Fruit fly (Drosophila melanogaster) whole organism, embryonic: ENCODE measurements around the gene Cyp4ac3.

Source experiments
- Asciz ChIP-seq: fragments of 200-800 bp; sonication (Bioruptor generic); optimal IDR thresholded peaks from 2 replicates; lab custom pipeline; 2017; ENCODE audit warnings: missing biosample characterization, mild to moderate bottlenecking, missing genetic modification characterization, missing genetic modification reagents
- Awh ChIP-seq: fragments of 200-800 bp; sonication (Bioruptor generic); IDR thresholded peaks from 2 replicates; pipeline ENCODE4, ENCODE4 v1.3.6; 2022; ENCODE audit warnings: missing biosample characterization, missing genetic modification characterization
- BtbVII ChIP-seq: fragments of 200-800 bp; sonication (Bioruptor generic); optimal IDR thresholded peaks from 3 replicates; lab custom pipeline; 2017; ENCODE audit warnings: missing biosample characterization, mild to moderate bottlenecking, missing genetic modification characterization
- Bteb2 ChIP-seq: fragments of 200-800 bp; sonication (Bioruptor generic); optimal IDR thresholded peaks from 2 replicates; lab custom pipeline; 2016; ENCODE audit warnings: missing biosample characterization, missing genetic modification characterization
- CG10209 ChIP-seq: fragments of 200-800 bp; sonication (Bioruptor generic); optimal IDR thresholded peaks from 3 replicates; lab custom pipeline; 2017; ENCODE audit warnings: missing biosample characterization, mild to moderate bottlenecking, missing genetic modification characterization, missing genetic modification reagents
- CG12391 ChIP-seq: fragments of 200-800 bp; sonication (Bioruptor generic); optimal IDR thresholded peaks from 3 replicates; lab custom pipeline; 2018; ENCODE audit warnings: missing biosample characterization, mild to moderate bottlenecking, missing genetic modification characterization, moderate library complexity
- CG12769 ChIP-seq: fragments of 200-800 bp; sonication (Bioruptor generic); optimal IDR thresholded peaks from 2 replicates; lab custom pipeline; 2019; ENCODE audit warnings: missing biosample characterization, mild to moderate bottlenecking, missing genetic modification characterization, moderate library complexity
- CG13123 ChIP-seq: fragments of 200-800 bp; sonication (Bioruptor generic); optimal IDR thresholded peaks from 2 replicates; lab custom pipeline; 2016; ENCODE audit warnings: missing biosample characterization, missing genetic modification characterization
- CG1529 ChIP-seq: fragments of 200-800 bp; sonication (Bioruptor generic); optimal IDR thresholded peaks from 3 replicates; lab custom pipeline; 2018; ENCODE audit warnings: missing biosample characterization, missing genetic modification characterization
- CG15514 ChIP-seq: fragments of 200-800 bp; sonication (Bioruptor generic); optimal IDR thresholded peaks from 3 replicates; lab custom pipeline; 2017; ENCODE audit warnings: missing biosample characterization, missing genetic modification characterization, mild to moderate bottlenecking, moderate library complexity, missing genetic modification reagents
- CG17186 ChIP-seq: fragments of 200-800 bp; sonication (Bioruptor generic); optimal IDR thresholded peaks from 3 replicates; lab custom pipeline; 2017; ENCODE audit warnings: missing biosample characterization, missing genetic modification reagents, missing genetic modification characterization
- CG18011 ChIP-seq: fragments of 200-800 bp; sonication (Bioruptor generic); optimal IDR thresholded peaks from 2 replicates; lab custom pipeline; 2017; ENCODE audit warnings: missing biosample characterization, missing genetic modification characterization, mild to moderate bottlenecking, moderate library complexity, missing genotype
- CG2129 ChIP-seq: fragments of 200-800 bp; sonication (Bioruptor generic); IDR thresholded peaks from 2 replicates; pipeline ENCODE4 v1.3.6; 2022; ENCODE audit warnings: missing biosample characterization, missing genetic modification characterization; ENCODE audit not compliant: partially characterized antibody
- CG31388 ChIP-seq: fragments of 200-800 bp; sonication (Bioruptor generic); optimal IDR thresholded peaks from 2 replicates; lab custom pipeline; 2016; ENCODE audit warnings: missing biosample characterization, missing genetic modification characterization
- CG34376 ChIP-seq: fragments of 200-800 bp; sonication (Bioruptor generic); optimal IDR thresholded peaks from 2 replicates; lab custom pipeline; 2018; ENCODE audit warnings: missing biosample characterization, mild to moderate bottlenecking, missing genetic modification characterization
- CG6175 ChIP-seq: fragments of 200-800 bp; sonication (Bioruptor generic); IDR thresholded peaks from 3 replicates; pipeline ENCODE4 v1.3.6; 2022; ENCODE audit warnings: missing biosample characterization, missing genetic modification characterization
- CG6254 ChIP-seq: fragments of 200-800 bp; sonication (Bioruptor generic); optimal IDR thresholded peaks from 3 replicates; lab custom pipeline; 2017; ENCODE audit warnings: mild to moderate bottlenecking, missing biosample characterization, missing genetic modification reagents, missing genetic modification characterization
- CG8944 ChIP-seq: fragments of 200-800 bp; sonication (Bioruptor generic); optimal IDR thresholded peaks from 3 replicates; lab custom pipeline; 2016; ENCODE audit warnings: missing biosample characterization, missing genetic modification characterization
- CHES-1-like ChIP-seq: fragments of 200-800 bp; sonication (Bioruptor generic); optimal IDR thresholded peaks from 2 replicates; lab custom pipeline; 2016; ENCODE audit warnings: missing biosample characterization, missing genetic modification characterization
- Dbx ChIP-seq: fragments of 200-800 bp; sonication (Bioruptor generic); IDR thresholded peaks from 3 replicates; pipeline ENCODE4 v1.3.6; 2022; ENCODE audit warnings: missing biosample characterization, missing genetic modification characterization
- Doc2 ChIP-seq: fragments of 200-800 bp; sonication (Bioruptor generic); IDR thresholded peaks from 2 replicates; pipeline ENCODE4 v1.3.6; 2022; ENCODE audit warnings: missing biosample characterization, missing genetic modification characterization
- Gug ChIP-seq: fragments of 200-800 bp; sonication (Bioruptor generic); IDR thresholded peaks from 4 replicates; pipeline ENCODE4 v1.3.6; 2022; ENCODE audit warnings: missing biosample characterization, missing genetic modification characterization
- Hand ChIP-seq: fragments of 200-800 bp; sonication (Bioruptor generic); optimal IDR thresholded peaks from 2 replicates; lab custom pipeline; 2017; ENCODE audit warnings: mild to moderate bottlenecking, missing biosample characterization, missing genetic modification reagents, missing genetic modification characterization
- Lim3 ChIP-seq: fragments of 200-800 bp; sonication (Bioruptor generic); IDR thresholded peaks from 2 replicates; pipeline ENCODE4 v1.3.6; 2022; ENCODE audit warnings: missing biosample characterization, missing genetic modification characterization
- Myb ChIP-seq: fragments of 200-800 bp; sonication (Bioruptor generic); optimal IDR thresholded peaks from 2 replicates; lab custom pipeline; 2016; ENCODE audit warnings: missing biosample characterization, missing genetic modification characterization
- NC2α ChIP-seq: fragments of 200-800 bp; sonication (Bioruptor generic); optimal IDR thresholded peaks from 2 replicates; lab custom pipeline; 2016; ENCODE audit warnings: missing biosample characterization, missing genetic modification characterization
- NK7.1 ChIP-seq: fragments of 200-800 bp; sonication (Bioruptor generic); optimal IDR thresholded peaks from 3 replicates; lab custom pipeline; 2016; ENCODE audit warnings: missing biosample characterization, missing genetic modification characterization
- Oli ChIP-seq: fragments of 200-800 bp; sonication (Bioruptor generic); optimal IDR thresholded peaks from 2 replicates; lab custom pipeline; 2018; ENCODE audit warnings: missing biosample characterization, mild to moderate bottlenecking, missing genetic modification characterization, moderate library complexity
- Rfx ChIP-seq: fragments of 200-800 bp; sonication (Bioruptor generic); IDR thresholded peaks from 2 replicates; pipeline ENCODE4 v1.3.6; 2022; ENCODE audit warnings: missing biosample characterization, missing genetic modification characterization
- Scr ChIP-seq: fragments of 200-800 bp; sonication (Bioruptor generic); IDR thresholded peaks from 2 replicates; pipeline ENCODE4 v1.3.6; 2022; ENCODE audit warnings: missing biosample characterization, missing genetic modification characterization; ENCODE audit not compliant: partially characterized antibody
- Taf1 ChIP-seq: fragments of 200-800 bp; sonication (Bioruptor generic); IDR thresholded peaks from 2 replicates; pipeline ENCODE4 v1.3.6; 2022; ENCODE audit warnings: missing biosample characterization, missing genetic modification characterization
- Xbp1 ChIP-seq: fragments of 200-800 bp; sonication (Bioruptor generic); optimal IDR thresholded peaks from 3 replicates; lab custom pipeline; 2016; ENCODE audit warnings: missing biosample characterization, mild to moderate bottlenecking, missing genetic modification characterization
- ab ChIP-seq: fragments of 200-800 bp; sonication (Bioruptor generic); optimal IDR thresholded peaks from 2 replicates; lab custom pipeline; 2016; ENCODE audit warnings: missing biosample characterization, missing genetic modification characterization
- az2 ChIP-seq: fragments of 200-800 bp; sonication (Bioruptor generic); optimal IDR thresholded peaks from 3 replicates; lab custom pipeline; 2016; ENCODE audit warnings: missing biosample characterization, missing genetic modification characterization
- corto ChIP-seq: fragments of 200-800 bp; sonication (Bioruptor generic); optimal IDR thresholded peaks from 2 replicates; lab custom pipeline; 2016; ENCODE audit warnings: missing biosample characterization, mild to moderate bottlenecking, missing genetic modification characterization, moderate library complexity
- da ChIP-seq: fragments of 200-800 bp; sonication (Bioruptor generic); optimal IDR thresholded peaks from 2 replicates; lab custom pipeline; 2016; ENCODE audit warnings: missing biosample characterization, missing genetic modification characterization
- dati ChIP-seq: fragments of 200-800 bp; sonication (Bioruptor generic); IDR thresholded peaks from 2 replicates; pipeline ENCODE4 v1.3.6; 2022; ENCODE audit warnings: missing biosample characterization, missing genetic modification characterization
- dmrt99B ChIP-seq: fragments of 200-800 bp; sonication (Bioruptor generic); optimal IDR thresholded peaks from 2 replicates; lab custom pipeline; 2018; ENCODE audit warnings: missing biosample characterization, mild to moderate bottlenecking, missing genetic modification characterization, moderate library complexity
- gfzf ChIP-seq: fragments of 200-800 bp; sonication (Bioruptor generic); optimal IDR thresholded peaks from 2 replicates; lab custom pipeline; 2016; ENCODE audit warnings: missing biosample characterization, mild to moderate bottlenecking, missing genetic modification characterization, moderate library complexity
- mld ChIP-seq: fragments of 200-800 bp; sonication (Bioruptor generic); IDR thresholded peaks from 3 replicates; pipeline ENCODE4 v1.3.6; 2022; ENCODE audit warnings: missing biosample characterization, missing genetic modification characterization; ENCODE audit not compliant: partially characterized antibody
- nerfin-2 ChIP-seq: fragments of 200-800 bp; sonication (Bioruptor generic); IDR thresholded peaks from 2 replicates; pipeline ENCODE4 v1.3.6; 2022; ENCODE audit warnings: missing biosample characterization, missing genetic modification characterization; ENCODE audit not compliant: partially characterized antibody
- phol ChIP-seq: fragments of 200-800 bp; sonication (Bioruptor generic); optimal IDR thresholded peaks from 3 replicates; lab custom pipeline; 2018; ENCODE audit warnings: missing biosample characterization, mild to moderate bottlenecking, missing genetic modification characterization, moderate library complexity
- pum ChIP-seq: fragments of 200-800 bp; sonication (Bioruptor generic); optimal IDR thresholded peaks from 2 replicates; lab custom pipeline; 2016; ENCODE audit warnings: missing biosample characterization, missing genetic modification characterization
- repo ChIP-seq: fragments of 200-800 bp; sonication (Bioruptor generic); optimal IDR thresholded peaks from 2 replicates; lab custom pipeline; 2016; ENCODE audit warnings: missing biosample characterization, missing genetic modification characterization
- sc ChIP-seq, 3 experiments: fragments of >200 bp in 2 of 3; fragments of 200-800 bp in 1 of 3; sonication (Bioruptor generic) in 1 of 3; optimal IDR thresholded peaks; 2 replicates in 2 of 3; 3 replicates in 1 of 3; lab custom pipeline; 2017; ENCODE audit warnings: mild to moderate bottlenecking in 1 of 3, missing biosample characterization in 1 of 3, missing genetic modification characterization in 1 of 3, missing genetic modification reagents in 1 of 3
- tin ChIP-seq: fragments of 200-800 bp; sonication (Bioruptor generic); optimal IDR thresholded peaks from 3 replicates; lab custom pipeline; 2016; ENCODE audit warnings: missing biosample characterization, missing genetic modification characterization
- toy ChIP-seq: fragments of 200-800 bp; sonication (Bioruptor generic); IDR thresholded peaks from 2 replicates; pipeline ENCODE4 v1.3.6; 2022; ENCODE audit warnings: missing biosample characterization, missing genetic modification characterization
- ttk ChIP-seq: fragments of 200-800 bp; sonication (Bioruptor generic); IDR thresholded peaks from 2 replicates; pipeline ENCODE4 v2.1.2; 2022; ENCODE audit warnings: missing biosample characterization, missing genetic modification characterization
- twi ChIP-seq: fragments of 200-800 bp; optimal IDR thresholded peaks from 2 replicates; lab custom pipeline; 2019; ENCODE audit warnings: missing biosample characterization, mild to moderate bottlenecking, missing genetic modification characterization, moderate library complexity

The Cyp4ac3 gene

DNA sequence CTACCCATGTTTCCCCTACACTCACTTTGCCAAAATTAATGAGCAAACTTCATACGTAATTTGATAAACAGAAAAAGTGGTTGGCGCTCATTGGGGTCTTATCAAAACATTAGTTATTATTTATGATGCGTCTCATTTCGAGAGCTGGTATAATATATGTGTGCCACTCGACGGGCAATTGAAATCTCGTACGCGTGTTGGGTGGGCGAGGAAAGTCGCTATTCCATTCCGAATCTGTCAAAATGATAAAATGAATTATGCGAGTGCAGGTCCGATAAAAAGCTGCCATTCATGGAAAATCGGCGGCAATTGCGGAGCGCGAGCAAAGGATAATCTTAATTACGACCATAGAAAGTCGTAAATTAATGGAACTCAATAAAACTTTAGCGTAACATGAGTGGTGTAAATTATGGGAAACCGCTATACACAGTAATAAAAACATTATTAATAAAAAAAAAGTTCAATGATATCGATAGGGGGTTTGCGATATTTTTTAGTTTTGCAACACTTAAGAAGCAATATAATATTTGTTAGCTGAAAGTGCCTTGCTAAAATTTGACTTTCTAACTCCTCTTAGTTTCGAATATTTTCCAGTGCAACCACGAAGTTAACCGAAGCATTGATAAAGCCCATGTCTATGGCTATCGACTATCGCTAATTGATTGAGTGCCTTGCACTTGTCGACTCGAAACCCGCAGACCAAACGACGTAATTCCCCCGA, 25.9 kb upstream of the Cyp4ac3 start (continued):
- TF ChIP-seq ttk (no peak), Oli (tag; lab: Kevin White, UChicago) (peak; percentile 23), CG34376 (GFP tag; lab: Kevin White, UChicago) (peak; percentile 47), phol (tag; lab: Kevin White, UChicago) (peak; percentile 6), CG2129 (GFP tag; lab: Robert Waterston, UW) (no peak), CG12769 (tag; lab: Kevin White, UChicago) (no peak), CG15514 (GFP tag; lab: Kevin White, UChicago) (peak; percentile 10), Hand (GFP tag; lab: Kevin White, UChicago) (no peak), CG17186 (no peak), toy (GFP tag; lab: Robert Waterston, UW) (no peak), dmrt99B (tag; lab: Kevin White, UChicago) (peak; percentile 41), CG1529 (GFP tag; lab: Kevin White, UChicago) (no peak), CG13123 (no peak), gfzf (GFP tag; lab: Kevin White, UChicago) (no peak), mld (GFP tag; lab: Robert Waterston, UW) (no peak), tin (GFP tag; lab: Kevin White, UChicago) (no peak), CG10209 (no peak), ab (no peak), twi (tag; lab: Kevin White, UChicago) (no peak), BtbVII (no peak), Lim3 (GFP tag; lab: Robert Waterston, UW) (no peak), Myb (no peak), CHES-1-like (no peak), Gug (no peak), NC2α (no peak), az2 (peak; percentile 1), Bteb2 (GFP tag; lab: Kevin White, UChicago) (no peak), Doc2 (GFP tag; lab: Robert Waterston, UW) (no peak), CG6254 (GFP tag; lab: Kevin White, UChicago) (peak; percentile 1), Awh (GFP tag; lab: Robert Waterston, UW) (no peak), pum (GFP tag; lab: Kevin White, UChicago) (no peak), sc (optimal IDR thresholded peaks at IDR 0.05; lab: Kevin White, UChicago) (no peak), sc (GFP tag; optimal IDR thresholded peaks at IDR 0.05; lab: Kevin White, UChicago) (no peak), Asciz (GFP tag; lab: Kevin White, UChicago) (no peak), Taf1 (no peak), Xbp1 (no peak), CG6175 (GFP tag; lab: Robert Waterston, UW) (no peak), da (no peak), CG31388 (GFP tag; lab: Kevin White, UChicago) (no peak), dati (GFP tag; lab: Robert Waterston, UW) (no peak), repo (GFP tag; lab: Kevin White, UChicago) (no peak), CG18011 (GFP tag; lab: Kevin White, UChicago) (no peak), Rfx (GFP tag; lab: Robert Waterston, UW) (0 out of 2 replicates have a peak, but pooled peaks have one; percentile 13), Dbx (GFP tag; lab: Robert Waterston, UW) (no peak), CG12391 (tag; lab: Kevin White, UChicago) (peak; percentile 38), CG8944 (GFP tag; lab: Kevin White, UChicago) (no peak), Scr (GFP tag; lab: Robert Waterston, UW) (peak; percentile 28; the same call in 1 of the 2 replicates), nerfin-2 (GFP tag; lab: Robert Waterston, UW) (no peak), corto (peak; percentile 57), NK7.1 (GFP tag; lab: Kevin White, UChicago) (no peak)
